Fruit fly (Drosophila melanogaster) whole organism, embryonic: ENCODE data around the gene acj6.
A peak's percentile ranks its signal among the peaks of the same experiment; 100 is the strongest.

ENCODE experiments used
- Bdp1 ChIP-seq: fragments of 200-800 bp; sonication (Bioruptor generic); optimal IDR thresholded peaks from 3 replicates; lab custom pipeline; 2016; ENCODE audit warnings: missing biosample characterization, missing genetic modification characterization
- CG10543 ChIP-seq: fragments of 200-800 bp; sonication (Bioruptor generic); optimal IDR thresholded peaks from 3 replicates; lab custom pipeline; 2017; ENCODE audit warnings: missing biosample characterization, mild to moderate bottlenecking, missing genetic modification characterization, moderate library complexity
- CG10979 ChIP-seq: fragments of 200-800 bp; sonication (Bioruptor generic); optimal IDR thresholded peaks from 2 replicates; lab custom pipeline; 2018; ENCODE audit warnings: missing biosample characterization, mild to moderate bottlenecking, missing genetic modification characterization, moderate library complexity
- CG14965 ChIP-seq: fragments of 200-800 bp; sonication (Bioruptor generic); optimal IDR thresholded peaks from 2 replicates; lab custom pipeline; 2016; ENCODE audit warnings: missing biosample characterization, missing genetic modification characterization, borderline replicate concordance
- CG17359 ChIP-seq: fragments of 200-800 bp; sonication (Bioruptor generic); optimal IDR thresholded peaks from 3 replicates; lab custom pipeline; 2018; ENCODE audit warnings: missing biosample characterization, mild to moderate bottlenecking, missing genetic modification characterization, moderate library complexity
- CG17385 ChIP-seq: fragments of 200-800 bp; sonication (Bioruptor generic); optimal IDR thresholded peaks from 3 replicates; lab custom pipeline; 2018; ENCODE audit warnings: missing biosample characterization, mild to moderate bottlenecking, missing genetic modification characterization
- CG18011 ChIP-seq: fragments of 200-800 bp; sonication (Bioruptor generic); optimal IDR thresholded peaks from 2 replicates; lab custom pipeline; 2017; ENCODE audit warnings: missing biosample characterization, missing genetic modification characterization, mild to moderate bottlenecking, moderate library complexity, missing genotype
- CG1832 ChIP-seq: fragments of 200-800 bp; sonication (Bioruptor generic); optimal IDR thresholded peaks from 2 replicates; lab custom pipeline; 2017; ENCODE audit warnings: missing biosample characterization, mild to moderate bottlenecking, missing genetic modification characterization, inconsistent platforms
- CG2875 ChIP-seq: fragments of 200-800 bp; sonication (Bioruptor generic); optimal IDR thresholded peaks from 2 replicates; lab custom pipeline; 2017; ENCODE audit warnings: missing biosample characterization, mild to moderate bottlenecking, missing genetic modification characterization, missing genetic modification reagents
- CG6175 ChIP-seq: fragments of 200-800 bp; sonication (Bioruptor generic); IDR thresholded peaks from 3 replicates; pipeline ENCODE4 v1.3.6; 2022; ENCODE audit warnings: missing biosample characterization, missing genetic modification characterization
- CG7839 ChIP-seq: fragments of 200-800 bp; sonication (Bioruptor generic); optimal IDR thresholded peaks from 3 replicates; lab custom pipeline; 2018; ENCODE audit warnings: missing biosample characterization, mild to moderate bottlenecking, missing genetic modification characterization, moderate library complexity
- CG8359 ChIP-seq: fragments of 200-800 bp; sonication (Bioruptor generic); optimal IDR thresholded peaks from 2 replicates; lab custom pipeline; 2017; ENCODE audit warnings: missing biosample characterization, mild to moderate bottlenecking, missing genetic modification characterization, borderline replicate concordance
- CG9876 ChIP-seq: fragments of 200-800 bp; sonication (Bioruptor generic); optimal IDR thresholded peaks from 2 replicates; lab custom pipeline; 2016; ENCODE audit warnings: missing biosample characterization, missing genetic modification characterization
- Dref ChIP-seq: fragments of 200-800 bp; sonication (Bioruptor generic); IDR thresholded peaks from 2 replicates; pipeline ENCODE4 v1.3.6; 2022; ENCODE audit warnings: missing biosample characterization, missing genetic modification characterization
- Gsc ChIP-seq: fragments of 200-800 bp; sonication (Bioruptor generic); IDR thresholded peaks from 2 replicates; pipeline ENCODE4 v1.3.6; 2022; ENCODE audit warnings: missing biosample characterization, missing genetic modification characterization
- HLH3B ChIP-seq: fragments of 200-800 bp; sonication (Bioruptor generic); IDR thresholded peaks from 2 replicates; pipeline ENCODE4 v1.3.6; 2022; ENCODE audit warnings: missing biosample characterization, missing genetic modification characterization
- Hmr ChIP-seq: fragments of 200-800 bp; sonication (Bioruptor generic); optimal IDR thresholded peaks from 3 replicates; lab custom pipeline; 2017; ENCODE audit warnings: mild to moderate bottlenecking, missing biosample characterization, missing genetic modification reagents, missing genetic modification characterization
- Jarid2 ChIP-seq: fragments of 200-800 bp; sonication (Bioruptor generic); optimal IDR thresholded peaks from 3 replicates; lab custom pipeline; 2017; ENCODE audit warnings: mild to moderate bottlenecking, missing biosample characterization, missing genetic modification reagents, missing genetic modification characterization
- Lhr ChIP-seq: fragments of 200-800 bp; sonication (Bioruptor generic); optimal IDR thresholded peaks from 3 replicates; lab custom pipeline; 2017; ENCODE audit warnings: mild to moderate bottlenecking, missing biosample characterization, missing genetic modification reagents, missing genetic modification characterization
- Max ChIP-seq: fragments of 200-800 bp; sonication (Bioruptor generic); optimal IDR thresholded peaks from 2 replicates; lab custom pipeline; 2016; ENCODE audit warnings: missing biosample characterization, mild to moderate bottlenecking, missing genetic modification characterization
- Med ChIP-seq: fragments of 200-800 bp; sonication (Bioruptor generic); peaks from one replicate; lab custom pipeline; 2016; ENCODE audit warnings: missing biosample characterization, missing genetic modification characterization, mild to moderate bottlenecking, inconsistent platforms, moderate library complexity
- Pdp1 ChIP-seq, 2 experiments: fragments of 200-800 bp; sonication (Bioruptor generic); optimal IDR thresholded peaks; 3 replicates each; lab custom pipeline; 2016; ENCODE audit warnings: missing biosample characterization in 2 of 2, missing genetic modification characterization in 2 of 2, mild to moderate bottlenecking in 1 of 2, moderate library complexity in 1 of 2
- Rfx ChIP-seq: fragments of 200-800 bp; sonication (Bioruptor generic); IDR thresholded peaks from 2 replicates; pipeline ENCODE4 v1.3.6; 2022; ENCODE audit warnings: missing biosample characterization, missing genetic modification characterization
- Usf ChIP-seq: fragments of 200-800 bp; sonication (Bioruptor generic); optimal IDR thresholded peaks from 2 replicates; lab custom pipeline; 2017; ENCODE audit warnings: missing genotype, missing biosample characterization, missing genetic modification characterization
- caup ChIP-seq: fragments of 200-800 bp; sonication (Bioruptor generic); optimal IDR thresholded peaks from 3 replicates; lab custom pipeline; 2017; ENCODE audit warnings: missing biosample characterization, mild to moderate bottlenecking, missing genetic modification characterization, moderate library complexity; ENCODE audit not compliant: severe bottlenecking
- ewg ChIP-seq: fragments of 200-800 bp; sonication (Bioruptor generic); optimal IDR thresholded peaks from 3 replicates; lab custom pipeline; 2017; ENCODE audit warnings: mild to moderate bottlenecking, missing biosample characterization, missing genetic modification reagents, missing genetic modification characterization
- fd3F ChIP-seq: fragments of 200-800 bp; sonication (Bioruptor generic); optimal IDR thresholded peaks from 2 replicates; lab custom pipeline; 2018; ENCODE audit warnings: missing biosample characterization, mild to moderate bottlenecking, missing genetic modification characterization, moderate library complexity
- gem ChIP-seq: fragments of 200-800 bp; sonication (Bioruptor generic); optimal IDR thresholded peaks from 2 replicates; lab custom pipeline; 2019; ENCODE audit warnings: missing biosample characterization, mild to moderate bottlenecking, missing genetic modification characterization, moderate library complexity
- gt ChIP-seq: fragments of 200-800 bp; sonication (Bioruptor generic); IDR thresholded peaks from 2 replicates; pipeline ENCODE4 v1.3.6; 2022; ENCODE audit warnings: missing biosample characterization, missing genetic modification characterization
- her ChIP-seq: fragments of 200-800 bp; sonication (Bioruptor generic); optimal IDR thresholded peaks from 2 replicates; lab custom pipeline; 2016; ENCODE audit warnings: missing biosample characterization, missing genetic modification characterization
- jigr1 ChIP-seq: fragments of 200-800 bp; sonication (Bioruptor generic); IDR thresholded peaks from 3 replicates; pipeline ENCODE4 v1.3.6; 2022; ENCODE audit warnings: missing biosample characterization, missing genetic modification characterization
- maf-S ChIP-seq: fragments of 200-800 bp; sonication (Bioruptor generic); optimal IDR thresholded peaks from 2 replicates; lab custom pipeline; 2016; ENCODE audit warnings: missing biosample characterization, missing genetic modification characterization
- oc ChIP-seq: fragments of 200-800 bp; sonication (Bioruptor generic); optimal IDR thresholded peaks from 2 replicates; lab custom pipeline; 2018; ENCODE audit warnings: missing biosample characterization, mild to moderate bottlenecking, missing genetic modification characterization, moderate library complexity
- onecut ChIP-seq: fragments of 200-800 bp; sonication (Bioruptor generic); IDR thresholded peaks from 2 replicates; pipeline ENCODE4 v1.3.6; 2022; ENCODE audit warnings: missing biosample characterization, missing genetic modification characterization
- p53 ChIP-seq: fragments of 200-800 bp; sonication (Bioruptor generic); optimal IDR thresholded peaks from 2 replicates; lab custom pipeline; 2016; ENCODE audit warnings: missing biosample characterization, missing genetic modification characterization
- prd ChIP-seq, 3 experiments: fragments of >200 bp in 2 of 3; fragments of 200-800 bp in 1 of 3; sonication (Bioruptor generic) in 1 of 3; optimal IDR thresholded peaks in 2 of 3; IDR thresholded peaks in 1 of 3; 2 replicates in 2 of 3; 3 replicates in 1 of 3; pipeline versions ENCODE4 v1.3.6 to Lab custom; 2017 to 2022; ENCODE audit warnings: missing biosample characterization in 1 of 3, missing genetic modification characterization in 1 of 3
- pzg ChIP-seq: fragments of 200-800 bp; sonication (Bioruptor generic); optimal IDR thresholded peaks from 3 replicates; lab custom pipeline; 2018; ENCODE audit warnings: missing biosample characterization, mild to moderate bottlenecking, missing genetic modification characterization, moderate library complexity
- slbo ChIP-seq: fragments of 200-800 bp; sonication (Bioruptor generic); IDR thresholded peaks from 2 replicates; pipeline ENCODE4 v1.3.6; 2022; ENCODE audit warnings: missing biosample characterization, missing genetic modification characterization
- sqz ChIP-seq: fragments of 200-800 bp; sonication (Bioruptor generic); optimal IDR thresholded peaks from 3 replicates; lab custom pipeline; 2018; ENCODE audit warnings: missing biosample characterization, mild to moderate bottlenecking, missing genetic modification characterization
- sr ChIP-seq: fragments of 200-800 bp; sonication (Bioruptor generic); IDR thresholded peaks from 3 replicates; pipeline ENCODE4 v1.3.6; 2022; ENCODE audit warnings: missing biosample characterization, missing genetic modification characterization
- tap ChIP-seq: fragments of 200-800 bp; optimal IDR thresholded peaks from 3 replicates; lab custom pipeline; 2019; ENCODE audit warnings: missing biosample characterization, mild to moderate bottlenecking, missing genetic modification characterization, moderate library complexity
- ttk ChIP-seq: fragments of 200-800 bp; sonication (Bioruptor generic); IDR thresholded peaks from 2 replicates; pipeline ENCODE4 v2.1.2; 2022; ENCODE audit warnings: missing biosample characterization, missing genetic modification characterization
- unc-4 ChIP-seq: fragments of 200-800 bp; sonication (Bioruptor generic); IDR thresholded peaks from 2 replicates; pipeline ENCODE4 v1.3.6; 2022; ENCODE audit warnings: missing biosample characterization, missing genetic modification characterization; ENCODE audit not compliant: partially characterized antibody
- zfh1 ChIP-seq: fragments of 200-800 bp; sonication (Bioruptor generic); IDR thresholded peaks from 3 replicates; pipeline ENCODE4 v1.3.6; 2022; ENCODE audit warnings: missing biosample characterization, missing genetic modification characterization

The acj6 gene

DNA sequence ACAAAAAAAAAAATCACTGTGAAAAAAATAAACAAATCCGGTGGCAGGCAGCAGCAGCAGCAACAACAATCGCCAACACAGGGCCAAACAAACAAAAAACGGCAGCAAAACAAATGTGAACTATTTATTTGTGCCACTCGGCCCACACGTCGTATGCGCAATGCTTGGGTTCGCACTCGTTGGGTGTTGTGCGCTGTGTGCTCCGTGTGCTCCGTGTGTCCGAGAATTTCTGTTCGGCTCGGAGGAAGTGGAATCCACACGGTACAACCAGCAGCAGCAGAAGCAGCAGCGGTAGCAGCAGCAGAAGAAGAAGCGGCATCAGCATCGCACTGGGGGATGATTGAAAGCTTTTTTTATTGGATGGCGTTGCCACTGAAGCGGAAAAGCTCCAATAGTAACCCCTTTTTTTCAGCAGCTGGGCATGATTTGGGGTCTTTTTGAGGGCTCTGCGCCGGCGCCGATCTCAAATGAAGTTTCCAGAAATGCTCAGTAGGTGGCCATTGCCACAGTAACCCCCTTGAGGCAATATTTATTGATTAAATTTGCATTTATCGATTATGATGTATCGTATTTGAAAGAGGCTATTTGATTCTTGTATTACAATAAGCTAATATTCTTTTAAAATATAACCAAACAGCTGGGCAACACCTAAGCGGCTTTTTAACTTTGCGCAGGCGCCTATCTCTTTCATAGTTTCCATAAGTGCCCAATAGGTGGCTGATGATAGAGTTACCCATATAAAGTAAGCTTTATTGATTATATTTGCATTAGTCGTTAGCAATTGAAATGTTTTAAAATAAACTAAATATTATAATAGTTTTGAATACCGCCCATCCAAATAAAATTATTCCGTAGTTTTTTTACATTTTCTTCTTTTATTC is 6.6 kb upstream of the acj6 start, which contains the start of gene CG9164 (continued):
- TF ChIP-seq Hmr (GFP tag; lab: Kevin White, UChicago) = peak; percentile 31
- TF ChIP-seq gem (tag; lab: Kevin White, UChicago) = no peak
- TF ChIP-seq unc-4 (GFP tag; lab: Robert Waterston, UW) = no peak
- TF ChIP-seq onecut (GFP tag; lab: Robert Waterston, UW) = peak; percentile 76
- TF ChIP-seq CG10543 (GFP tag; lab: Kevin White, UChicago) = peak; percentile 58
- TF ChIP-seq Med (GFP tag; lab: Kevin White, UChicago) = peak; percentile 40
- TF ChIP-seq Dref (GFP tag; lab: Robert Waterston, UW) = 0 out of 2 replicates have a peak, but pooled peaks have one; percentile 11
- TF ChIP-seq CG10979 (tag; lab: Kevin White, UChicago) = peak; percentile 84
- TF ChIP-seq sqz (GFP tag; lab: Kevin White, UChicago) = peak; percentile 1
- TF ChIP-seq caup (GFP tag; lab: Kevin White, UChicago) = no peak
- peak; percentile 34 for TF ChIP-seq CG17385 (GFP tag; lab: Kevin White, UChicago)
- TF ChIP-seq sr (GFP tag; lab: Robert Waterston, UW) = peak; percentile 50; the same call in 1 of the 3 replicates
- TF ChIP-seq HLH3B (GFP tag; lab: Robert Waterston, UW) = no peak
- TF ChIP-seq slbo (GFP tag; lab: Robert Waterston, UW) = peak; percentile 19; the same call in 1 of the 2 replicates
- peak; percentile 17 for TF ChIP-seq pzg (GFP tag; lab: Kevin White, UChicago)
- no peak for TF ChIP-seq CG17359 (tag; lab: Kevin White, UChicago)
- peak; percentile 98 for TF ChIP-seq ewg

DNA sequence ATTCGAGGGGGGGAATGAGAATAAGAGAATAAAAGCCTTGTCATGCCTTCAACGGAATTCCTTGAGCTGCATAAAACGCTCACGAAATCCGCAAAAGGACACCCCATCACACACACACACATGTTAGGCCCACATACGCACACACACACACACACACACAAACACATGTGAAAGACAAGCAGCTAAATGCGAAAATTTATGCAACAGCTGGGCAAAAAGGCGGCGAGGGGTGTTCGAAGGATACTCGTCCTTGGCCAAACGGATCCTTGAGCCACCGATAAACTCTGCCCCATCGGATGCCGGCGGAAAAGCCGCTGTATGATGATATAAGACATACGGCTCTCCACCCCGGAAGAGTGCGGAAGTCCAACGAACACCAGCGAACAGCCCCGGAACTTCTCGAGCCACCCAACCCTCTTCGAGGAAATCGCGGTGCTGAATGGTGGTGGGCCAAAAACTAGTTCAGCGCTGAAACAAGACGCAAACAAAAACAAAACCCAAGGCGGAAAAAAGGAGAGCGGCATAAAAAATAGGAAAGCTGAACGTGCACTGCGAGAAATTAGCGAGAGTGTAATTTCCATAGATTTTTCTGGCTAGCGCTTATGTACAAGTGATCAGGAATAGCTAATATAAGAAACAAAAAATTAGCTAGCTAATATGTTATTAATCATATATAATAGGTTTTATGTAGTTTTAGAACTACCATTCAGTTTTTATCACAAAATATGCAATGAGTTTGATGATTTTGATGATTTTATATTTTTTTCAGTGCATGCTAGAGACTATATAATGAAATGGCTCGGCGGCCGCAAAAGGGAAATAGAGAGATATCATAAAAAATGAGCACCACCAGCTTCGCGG is 4.9 kb upstream of the acj6 start:
- TF ChIP-seq CG18011 (GFP tag; lab: Kevin White, UChicago) = no peak
- no peak for TF ChIP-seq Gsc (GFP tag; lab: Robert Waterston, UW)
- no peak for TF ChIP-seq her (GFP tag; lab: Kevin White, UChicago)
- peak; percentile 37; the same call in 1 of the 2 replicates for TF ChIP-seq Rfx (GFP tag; lab: Robert Waterston, UW)
- TF ChIP-seq CG2875 (GFP tag; lab: Kevin White, UChicago) = peak; percentile 36
- no peak for TF ChIP-seq Jarid2 (GFP tag; lab: Kevin White, UChicago)
- peak in 1 of 2 experiments; percentile 7 for TF ChIP-seq Pdp1 (GFP tag; optimal IDR thresholded peaks at IDR 0.05; lab: Kevin White, UChicago)
- 0 out of 3 replicates have a peak, but pooled peaks have one; percentile 12 for TF ChIP-seq zfh1 (GFP tag; lab: Robert Waterston, UW)
- no peak for TF ChIP-seq CG9876 (GFP tag; lab: Kevin White, UChicago)
- TF ChIP-seq CG14965 (GFP tag; lab: Kevin White, UChicago) = no peak
- no peak for TF ChIP-seq ttk (GFP tag; lab: Robert Waterston, UW)
- no peak for TF ChIP-seq Max (GFP tag; lab: Kevin White, UChicago)
- no peak for TF ChIP-seq CG8359 (GFP tag; lab: Kevin White, UChicago)
- peak; percentile 1 for TF ChIP-seq tap (tag; lab: Kevin White, UChicago)
- TF ChIP-seq prd (optimal IDR thresholded peaks at IDR 0.05; lab: Kevin White, UChicago) = no peak
- TF ChIP-seq prd (GFP tag; IDR thresholded peaks at IDR 0.05; lab: Robert Waterston, UW) = peak; percentile 61; the same call in 2 of the 3 replicates
- TF ChIP-seq CG1832 = no peak
- TF ChIP-seq oc (tag; lab: Kevin White, UChicago) = no peak
- TF ChIP-seq CG6175 (GFP tag; lab: Robert Waterston, UW) = no peak
- TF ChIP-seq p53 (GFP tag; lab: Kevin White, UChicago) = no peak
- no peak for TF ChIP-seq Lhr (GFP tag; lab: Kevin White, UChicago)
- peak; percentile 73 for TF ChIP-seq CG7839 (tag; lab: Kevin White, UChicago)
- peak; percentile 20 for TF ChIP-seq fd3F (GFP tag; lab: Kevin White, UChicago)
- TF ChIP-seq gt = no peak
- TF ChIP-seq Usf (GFP tag; lab: Kevin White, UChicago) = no peak
- no peak for TF ChIP-seq jigr1 (GFP tag; lab: Robert Waterston, UW)
- no peak for TF ChIP-seq Bdp1 (GFP tag; lab: Kevin White, UChicago)
- no peak for TF ChIP-seq maf-S (GFP tag; lab: Kevin White, UChicago)
